Fruit fly (Drosophila melanogaster) whole organism, prepupa: ENCODE results near the gene Cdep.

ENCODE experiments used
- Blimp-1 ChIP-seq: fragments of 200-800 bp; sonication (Bioruptor generic); optimal IDR thresholded peaks from 3 replicates; lab custom pipeline; 2017; ENCODE audit warnings: missing biosample characterization, missing genetic modification characterization, mild to moderate bottlenecking, moderate library complexity, missing genetic modification reagents
- CG10669 ChIP-seq: fragments of 200-800 bp; sonication (Bioruptor generic); optimal IDR thresholded peaks from 3 replicates; lab custom pipeline; 2018; ENCODE audit warnings: missing biosample characterization, mild to moderate bottlenecking, missing genetic modification characterization, moderate library complexity
- CG11762 ChIP-seq: fragments of 200-800 bp; sonication (Bioruptor generic); optimal IDR thresholded peaks from 3 replicates; lab custom pipeline; 2016; ENCODE audit warnings: missing biosample characterization, missing genetic modification characterization; ENCODE audit not compliant: insufficient read depth
- CG11902 ChIP-seq: fragments of 200-800 bp; sonication (Bioruptor generic); optimal IDR thresholded peaks from 3 replicates; lab custom pipeline; 2016; ENCODE audit warnings: missing biosample characterization, missing genetic modification characterization
- CG1621 ChIP-seq: fragments of 200-800 bp; sonication (Bioruptor generic); optimal IDR thresholded peaks from 3 replicates; lab custom pipeline; 2018; ENCODE audit warnings: missing biosample characterization, mild to moderate bottlenecking, missing genetic modification characterization
- CG16779 ChIP-seq: fragments of 200-800 bp; sonication (Bioruptor generic); optimal IDR thresholded peaks from 3 replicates; lab custom pipeline; 2017; ENCODE audit warnings: missing biosample characterization, mild to moderate bottlenecking, missing genetic modification characterization
- CG3032 ChIP-seq: fragments of 200-800 bp; optimal IDR thresholded peaks from 2 replicates; lab custom pipeline; 2019; ENCODE audit warnings: missing biosample characterization, mild to moderate bottlenecking, missing genetic modification characterization, moderate library complexity
- CG31627 ChIP-seq: fragments of 200-800 bp; sonication (Bioruptor generic); optimal IDR thresholded peaks from 3 replicates; lab custom pipeline; 2016; ENCODE audit warnings: missing biosample characterization, missing genetic modification characterization
- CG32006 ChIP-seq: fragments of 200-800 bp; sonication (Bioruptor generic); optimal IDR thresholded peaks from 3 replicates; lab custom pipeline; 2017; ENCODE audit warnings: missing biosample characterization, mild to moderate bottlenecking, missing genetic modification characterization
- CG34406 ChIP-seq: fragments of 200-800 bp; sonication (Bioruptor generic); optimal IDR thresholded peaks from 3 replicates; lab custom pipeline; 2016; ENCODE audit warnings: missing biosample characterization, missing genetic modification characterization
- CG3919 ChIP-seq: fragments of 200-800 bp; sonication (Bioruptor generic); optimal IDR thresholded peaks from 3 replicates; lab custom pipeline; 2016; ENCODE audit warnings: missing biosample characterization, missing genetic modification characterization
- CG4318 ChIP-seq: fragments of 200-800 bp; sonication (Bioruptor generic); optimal IDR thresholded peaks from 3 replicates; lab custom pipeline; 2017; ENCODE audit warnings: missing biosample characterization, mild to moderate bottlenecking, missing genetic modification characterization
- CG6276 ChIP-seq: fragments of 200-800 bp; sonication (Bioruptor generic); optimal IDR thresholded peaks from 2 replicates; lab custom pipeline; 2017; ENCODE audit warnings: missing biosample characterization, mild to moderate bottlenecking, missing genetic modification characterization
- CG6854 ChIP-seq: fragments of 200-800 bp; sonication (Bioruptor generic); optimal IDR thresholded peaks from 2 replicates; lab custom pipeline; 2017; ENCODE audit warnings: missing biosample characterization, mild to moderate bottlenecking, missing genetic modification characterization
- CG8119 ChIP-seq: fragments of 200-800 bp; sonication (Bioruptor generic); IDR thresholded peaks from 3 replicates; pipeline ENCODE4 v1.3.6; 2022; ENCODE audit warnings: missing biosample characterization, missing genetic modification characterization
- CG8319 ChIP-seq: fragments of 200-800 bp; sonication (Bioruptor generic); optimal IDR thresholded peaks from 3 replicates; lab custom pipeline; 2016; ENCODE audit warnings: missing biosample characterization, missing genetic modification characterization
- CG8632 ChIP-seq: fragments of 200-800 bp; sonication (Bioruptor generic); optimal IDR thresholded peaks from 3 replicates; lab custom pipeline; 2016; ENCODE audit warnings: missing biosample characterization, missing genetic modification characterization
- CG9139 ChIP-seq: fragments of 200-800 bp; sonication (Bioruptor generic); optimal IDR thresholded peaks from 3 replicates; lab custom pipeline; 2017; ENCODE audit warnings: missing biosample characterization, mild to moderate bottlenecking, missing genetic modification characterization
- Eip75B ChIP-seq: fragments of 200-800 bp; sonication (Bioruptor generic); optimal IDR thresholded peaks from 3 replicates; lab custom pipeline; 2016; ENCODE audit warnings: missing biosample characterization, missing genetic modification characterization
- Eip93F ChIP-seq: fragments of 200-800 bp; sonication (Bioruptor generic); optimal IDR thresholded peaks from 2 replicates; lab custom pipeline; 2016; ENCODE audit warnings: missing biosample characterization, mild to moderate bottlenecking, missing genetic modification characterization
- Ets21C ChIP-seq: fragments of 200-800 bp; sonication (Bioruptor generic); optimal IDR thresholded peaks from 3 replicates; lab custom pipeline; 2016; ENCODE audit warnings: missing biosample characterization, missing genetic modification characterization
- Ets96B ChIP-seq: fragments of 200-800 bp; optimal IDR thresholded peaks from 2 replicates; lab custom pipeline; 2019; ENCODE audit warnings: missing biosample characterization, mild to moderate bottlenecking, missing genetic modification characterization, moderate library complexity
- Gug ChIP-seq: fragments of 200-800 bp; sonication (Bioruptor generic); IDR thresholded peaks from 2 replicates; pipeline ENCODE4 v1.3.6; 2022; ENCODE audit warnings: missing biosample characterization, missing genetic modification characterization
- Hr39 ChIP-seq: fragments of 200-800 bp; sonication (Bioruptor generic); optimal IDR thresholded peaks from 2 replicates; lab custom pipeline; 2016; ENCODE audit warnings: missing biosample characterization, missing genetic modification characterization
- Hr4 ChIP-seq: fragments of 200-800 bp; sonication (Bioruptor generic); optimal IDR thresholded peaks from 3 replicates; lab custom pipeline; 2016; ENCODE audit warnings: missing biosample characterization, missing genetic modification characterization
- Met ChIP-seq: fragments of 200-800 bp; sonication (Bioruptor generic); optimal IDR thresholded peaks from 3 replicates; lab custom pipeline; 2016; ENCODE audit warnings: missing biosample characterization, missing genetic modification characterization
- OdsH ChIP-seq: fragments of 200-800 bp; sonication (Bioruptor generic); optimal IDR thresholded peaks from 3 replicates; lab custom pipeline; 2016; ENCODE audit warnings: missing biosample characterization, missing genetic modification characterization
- Smox ChIP-seq: fragments of 200-800 bp; sonication (Bioruptor generic); optimal IDR thresholded peaks from 3 replicates; lab custom pipeline; 2016; ENCODE audit warnings: missing biosample characterization, missing genetic modification characterization
- Sox102F ChIP-seq: fragments of 200-800 bp; sonication (Bioruptor generic); optimal IDR thresholded peaks from 2 replicates; lab custom pipeline; 2016; ENCODE audit warnings: missing biosample characterization, mild to moderate bottlenecking, missing genetic modification characterization
- Sox14 ChIP-seq: fragments of 200-800 bp; sonication (Bioruptor generic); optimal IDR thresholded peaks from 3 replicates; lab custom pipeline; 2016; ENCODE audit warnings: missing biosample characterization, missing genetic modification characterization
- Sox15 ChIP-seq: fragments of 200-800 bp; sonication (Bioruptor generic); optimal IDR thresholded peaks from 3 replicates; lab custom pipeline; 2016; ENCODE audit warnings: missing biosample characterization, missing genetic modification characterization
- achi ChIP-seq: fragments of 200-800 bp; sonication (Bioruptor generic); optimal IDR thresholded peaks from 3 replicates; lab custom pipeline; 2016; ENCODE audit warnings: missing biosample characterization, missing genetic modification characterization
- acj6 ChIP-seq: fragments of 200-800 bp; sonication (Bioruptor generic); optimal IDR thresholded peaks from 3 replicates; lab custom pipeline; 2016; ENCODE audit warnings: missing biosample characterization, missing genetic modification characterization
- dac ChIP-seq: fragments of 200-800 bp; sonication (Bioruptor generic); optimal IDR thresholded peaks from 2 replicates; lab custom pipeline; 2017; ENCODE audit warnings: missing biosample characterization, mild to moderate bottlenecking, missing genetic modification characterization
- dsx ChIP-seq: fragments of 200-800 bp; optimal IDR thresholded peaks from 3 replicates; lab custom pipeline; 2019; ENCODE audit warnings: missing biosample characterization, mild to moderate bottlenecking, missing genetic modification characterization, moderate library complexity; ENCODE audit not compliant: poor library complexity, severe bottlenecking
- fd59A ChIP-seq: fragments of 200-800 bp; sonication (Bioruptor generic); optimal IDR thresholded peaks from 2 replicates; lab custom pipeline; 2017; ENCODE audit warnings: missing biosample characterization, mild to moderate bottlenecking, missing genetic modification characterization, missing genetic modification reagents
- fd85E ChIP-seq: fragments of 200-800 bp; sonication (Bioruptor generic); optimal IDR thresholded peaks from 3 replicates; lab custom pipeline; 2016; ENCODE audit warnings: missing biosample characterization, missing genetic modification characterization
- fkh ChIP-seq: fragments of 200-800 bp; sonication (Bioruptor generic); optimal IDR thresholded peaks from 3 replicates; lab custom pipeline; 2017; ENCODE audit warnings: missing biosample characterization, mild to moderate bottlenecking, missing genetic modification characterization, moderate library complexity
- net ChIP-seq: fragments of 200-800 bp; sonication (Bioruptor generic); optimal IDR thresholded peaks from 3 replicates; lab custom pipeline; 2016; ENCODE audit warnings: missing biosample characterization, missing genetic modification characterization
- spab ChIP-seq: fragments of 200-800 bp; sonication (Bioruptor generic); optimal IDR thresholded peaks from 2 replicates; lab custom pipeline; 2017; ENCODE audit warnings: missing biosample characterization, mild to moderate bottlenecking, missing genetic modification characterization, missing genetic modification reagents
- ss ChIP-seq, 2 experiments: fragments of 200-800 bp; sonication (Bioruptor generic); optimal IDR thresholded peaks; 2 replicates in 1 of 2; 3 replicates in 1 of 2; lab custom pipeline; 2017 to 2018; ENCODE audit warnings: mild to moderate bottlenecking in 2 of 2, missing biosample characterization in 2 of 2, missing genetic modification characterization in 2 of 2, moderate library complexity in 1 of 2
- svp ChIP-seq: fragments of 200-800 bp; sonication (Bioruptor generic); peaks from one replicate; lab custom pipeline; 2016; ENCODE audit warnings: missing biosample characterization, missing genetic modification characterization
- vri ChIP-seq: fragments of 200-800 bp; sonication (Bioruptor generic); optimal IDR thresholded peaks from 3 replicates; lab custom pipeline; 2016; ENCODE audit warnings: missing biosample characterization, mild to moderate bottlenecking, missing genetic modification characterization

The Cdep gene

DNA sequence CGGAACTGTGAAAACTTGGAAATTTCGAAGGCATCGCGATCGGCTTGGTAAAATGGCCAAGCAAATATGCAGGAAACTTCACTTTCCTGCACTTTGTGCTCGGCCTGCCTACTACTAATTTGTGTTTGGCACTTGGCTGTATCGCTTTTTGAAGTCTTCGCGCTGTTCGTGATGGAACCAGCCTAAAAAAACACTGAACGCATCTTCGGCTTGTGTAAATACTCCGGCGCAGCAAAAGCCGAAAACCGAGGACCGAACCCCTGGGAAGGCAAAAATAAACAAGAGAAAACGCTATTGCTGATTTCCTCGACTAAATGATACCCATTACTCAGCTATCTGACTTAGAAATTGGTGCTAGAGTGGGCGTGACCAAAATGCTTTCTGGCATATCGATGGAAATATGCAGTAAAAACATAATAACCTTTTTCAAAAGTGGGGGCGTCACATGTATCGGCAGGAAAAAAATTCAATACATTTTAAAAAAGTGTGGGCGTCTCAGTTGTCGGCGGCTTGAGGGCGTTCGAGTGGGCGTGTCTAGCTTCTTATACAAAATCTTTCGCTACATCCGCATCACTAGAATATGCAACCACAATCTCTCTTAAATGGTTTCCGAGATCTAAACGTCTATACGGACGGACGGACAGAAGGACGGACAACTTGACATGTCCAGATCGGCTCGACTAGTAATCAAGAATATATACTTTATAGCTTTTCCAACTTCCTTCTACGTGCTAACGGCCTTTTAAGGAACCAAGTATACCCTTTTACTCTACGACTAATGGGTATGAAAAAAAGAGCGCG, 64.4 kb downstream of the Cdep start (continued):
- TF ChIP-seq CG3919 (GFP tag; lab: Kevin White, UChicago) (no peak), Smox (GFP tag; lab: Kevin White, UChicago) (no peak), CG8119 (GFP tag; lab: Robert Waterston, UW) (no peak), CG6276 (GFP tag; lab: Kevin White, UChicago) (no peak), Sox102F (no peak), CG34406 (GFP tag; lab: Kevin White, UChicago) (no peak), Blimp-1 (GFP tag; lab: Kevin White, UChicago) (no peak), fkh (GFP tag; lab: Kevin White, UChicago) (peak; percentile 62), svp (GFP tag; lab: Kevin White, UChicago) (peak; percentile 64), acj6 (GFP tag; lab: Kevin White, UChicago) (no peak), Hr4 (GFP tag; lab: Kevin White, UChicago) (no peak), dac (GFP tag; lab: Kevin White, UChicago) (no peak), CG8632 (GFP tag; lab: Kevin White, UChicago) (no peak), CG9139 (GFP tag; lab: Kevin White, UChicago) (no peak), fd85E (no peak), CG32006 (GFP tag; lab: Kevin White, UChicago) (peak; percentile 27), spab (GFP tag; lab: Kevin White, UChicago) (no peak), achi (GFP tag; lab: Kevin White, UChicago) (no peak), net (GFP tag; lab: Kevin White, UChicago) (no peak), CG8319 (no peak), Met (GFP tag; lab: Kevin White, UChicago) (peak; percentile 9), CG11902 (GFP tag; lab: Kevin White, UChicago) (no peak), Ets96B (no peak)

dm6 chr3R:4975315-4975777, 65.0 kb downstream of the Cdep start:
- TF ChIP-seq ss (GFP tag; optimal IDR thresholded peaks at IDR 0.05; lab: Kevin White, UChicago) (no peak), Sox15 (no peak), Eip93F (GFP tag; lab: Kevin White, UChicago) (no peak), Eip75B (GFP tag; lab: Kevin White, UChicago) (no peak), fd59A (GFP tag; lab: Kevin White, UChicago) (no peak), fkh (GFP tag; lab: Kevin White, UChicago) (peak; percentile 90), CG31627 (GFP tag; lab: Kevin White, UChicago) (no peak), Ets21C (no peak), CG10669 (GFP tag; lab: Kevin White, UChicago) (no peak), CG3919 (GFP tag; lab: Kevin White, UChicago) (no peak), CG6854 (GFP tag; lab: Kevin White, UChicago) (peak; percentile 40)

- TF ChIP-seq CG4318 (GFP tag; lab: Kevin White, UChicago) (no peak), fkh (GFP tag; lab: Kevin White, UChicago) (no peak), CG8119 (GFP tag; lab: Robert Waterston, UW) (no peak), CG11762 (GFP tag; lab: Kevin White, UChicago) (no peak), CG16779 (tag; lab: Kevin White, UChicago) (peak; percentile 5), svp (GFP tag; lab: Kevin White, UChicago) (peak; percentile 62), Sox15 (no peak), spab (GFP tag; lab: Kevin White, UChicago) (no peak), CG3032 (tag; lab: Kevin White, UChicago) (no peak), Eip75B (GFP tag; lab: Kevin White, UChicago) (peak; percentile 23), Gug (GFP tag; lab: Robert Waterston, UW) (no peak), fd85E (no peak), fd59A (GFP tag; lab: Kevin White, UChicago) (no peak), CG1621 (no peak), Blimp-1 (GFP tag; lab: Kevin White, UChicago) (no peak), CG3919 (GFP tag; lab: Kevin White, UChicago) (no peak), CG6276 (GFP tag; lab: Kevin White, UChicago) (no peak), vri (GFP tag; lab: Kevin White, UChicago) (no peak), CG8319 (no peak), OdsH (no peak), dsx (no peak), Hr39 (GFP tag; lab: Kevin White, UChicago) (no peak), Sox14 (no peak)
Measured at dm6 chr3R:4975874-4976663, 65.7 kb downstream of the Cdep start.
